Worm (Caenorhabditis elegans) whole organism, L4 larva: ENCODE measurements around the gene rps-30.

Experiments
- F49E8.2 ChIP-seq: sonication (generic microtip); optimal IDR thresholded peaks from 2 replicates; lab custom pipeline; 2016; ENCODE audit warnings: missing compliant biosample characterization, mild to moderate bottlenecking, missing genetic modification characterization, borderline replicate concordance
- ama-1 ChIP-seq: fragments of 150-350 bp; optimal IDR thresholded peaks from 2 replicates; lab custom pipeline; 2014; ENCODE audit warnings: inconsistent platforms, mixed read lengths
- duxl-1 ChIP-seq: sonication (generic microtip); optimal IDR thresholded peaks from 2 replicates; lab custom pipeline; 2016; ENCODE audit warnings: mild to moderate bottlenecking, missing genetic modification characterization, moderate library complexity, missing compliant biosample characterization; ENCODE audit not compliant: poor library complexity
- egl-27 ChIP-seq: sonication (generic microtip); optimal IDR thresholded peaks from 3 replicates; lab custom pipeline; 2017; ENCODE audit warnings: missing biosample characterization, missing genetic modification reagents, missing genetic modification characterization
- gei-8 ChIP-seq: fragments of 200-800 bp; sonication (Bioruptor generic); optimal IDR thresholded peaks from 2 replicates; lab custom pipeline; 2018; ENCODE audit warnings: mild to moderate bottlenecking, missing genetic modification characterization, missing compliant biosample characterization
- lin-39 ChIP-seq: fragments of 150-350 bp; optimal IDR thresholded peaks from 2 replicates; lab custom pipeline; 2014; ENCODE audit warnings: missing biosample characterization, missing genetic modification reagents, missing genetic modification characterization
- mxl-3 ChIP-seq: fragments of 200-800 bp; sonication (Bioruptor generic); optimal IDR thresholded peaks from 2 replicates; lab custom pipeline; 2018; ENCODE audit warnings: mild to moderate bottlenecking, missing genetic modification characterization, missing compliant biosample characterization
- nhr-11 ChIP-seq: fragments of 150-350 bp; optimal IDR thresholded peaks from 2 replicates; lab custom pipeline; 2014; ENCODE audit warnings: missing biosample characterization, missing genetic modification characterization
- nhr-111 ChIP-seq: fragments of 200-800 bp; sonication (Bioruptor generic); optimal IDR thresholded peaks from 2 replicates; lab custom pipeline; 2018; ENCODE audit warnings: mild to moderate bottlenecking, missing genetic modification characterization, missing compliant biosample characterization
- saeg-2 ChIP-seq: fragments of 200-800 bp; sonication (Bioruptor generic); IDR thresholded peaks from 2 replicates; pipeline ENCODE4 v1.3.6; 2022; ENCODE audit warnings: missing genetic modification reagents, missing genetic modification characterization, missing compliant biosample characterization
- unc-39 ChIP-seq: sonication (generic microtip); optimal IDR thresholded peaks from 2 replicates; lab custom pipeline; 2017; ENCODE audit warnings: missing biosample characterization, missing genetic modification characterization

- no peak for TF ChIP-seq nhr-111 (GFP tag; lab: Kevin White, UChicago)
- no peak for TF ChIP-seq gei-8
- no peak for TF ChIP-seq egl-27 (tag; lab: Kevin White, UChicago)
- TF ChIP-seq ama-1 (lab: Kevin White, UChicago) = no peak
- TF ChIP-seq lin-39 (tag; lab: Kevin White, UChicago) = no peak
- no peak for TF ChIP-seq nhr-11 (tag; lab: Kevin White, UChicago)
- TF ChIP-seq duxl-1 (tag; lab: Kevin White, UChicago) = no peak
- no peak for TF ChIP-seq saeg-2 (GFP tag; lab: Robert Waterston, UW)
- no peak for TF ChIP-seq F49E8.2
- peak; percentile 13 for TF ChIP-seq mxl-3 (GFP tag; lab: Kevin White, UChicago)
- TF ChIP-seq unc-39 = no peak
These were observed 10.3 kb downstream of the rps-30 start for ce11 chrV:7786639-7787038.
